Worm (Caenorhabditis elegans) whole organism, L4/young adult: ENCODE data around the gene srab-12.

ENCODE experiments used
- W03F9.2 ChIP-seq: fragments of 150-350 bp; optimal IDR thresholded peaks from 2 replicates; lab custom pipeline; 2014; ENCODE audit warnings: missing biosample characterization, missing genetic modification characterization
- dao-5 ChIP-seq: sonication (generic microtip); optimal IDR thresholded peaks from 2 replicates; lab custom pipeline; 2016; ENCODE audit warnings: missing genotype, missing genetic modification characterization, moderate library complexity, missing compliant biosample characterization

DNA sequence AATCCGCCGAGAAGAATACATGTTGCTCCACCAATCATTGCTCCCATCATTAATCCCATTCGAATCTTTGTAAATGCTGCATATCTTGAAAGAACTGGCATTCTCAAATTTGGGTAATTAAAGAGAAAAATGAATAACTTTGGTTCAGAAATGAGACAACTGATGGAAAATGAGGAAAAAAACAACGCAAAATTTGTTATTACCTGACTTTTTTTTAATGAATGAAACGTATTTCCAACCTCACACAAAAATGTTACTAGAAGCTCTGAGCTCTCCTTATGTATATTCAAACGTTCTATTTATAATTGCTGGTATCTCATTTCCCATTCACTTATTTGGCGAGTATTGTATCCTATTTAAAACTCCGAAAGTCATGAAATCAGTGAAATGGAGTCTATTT is 19.1 kb upstream of the srab-12 start, which contains the start of the genes Y94A7B.11 and srh-292:
- TF ChIP-seq dao-5 (tag; lab: Kevin White, UChicago), result no peak
- no peak for TF ChIP-seq W03F9.2 (tag; lab: Kevin White, UChicago)
